Fruit fly (Drosophila melanogaster): Measurements from ENCODE around the gene CG14218.

The CG14218 gene

dm6 chrX:19581881-19582280, at the start of gene CG14218:
TSS of gene CG14218 (minus strand) at chrX:19581981.
- no peak for TF ChIP-seq CTCF (optimal IDR thresholded peaks at IDR 0.05)
- no peak for TF ChIP-seq CG8478 (optimal IDR thresholded peaks at IDR 0.05)

DNA sequence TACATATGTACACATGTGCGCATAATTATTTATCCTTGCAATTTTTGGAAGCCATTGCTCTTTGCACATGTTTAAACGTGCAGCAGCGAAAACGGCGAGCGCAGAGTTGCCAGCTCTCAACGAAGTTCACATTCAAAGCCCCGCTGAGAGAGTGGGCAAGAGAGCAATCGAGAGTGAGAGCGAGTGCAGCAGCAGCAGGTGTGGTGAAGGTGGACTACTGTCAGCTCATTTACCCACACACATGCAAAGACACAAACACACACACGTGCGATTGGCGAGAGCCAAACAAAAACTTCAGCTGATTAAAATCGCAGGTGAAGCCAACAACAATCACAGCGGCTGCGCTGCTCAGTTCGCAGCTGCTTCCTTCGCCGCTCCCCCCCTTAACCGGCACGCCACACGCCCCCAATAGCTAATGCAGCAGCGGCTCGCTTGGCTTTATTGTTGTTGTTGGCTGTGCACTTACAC, 49.6 kb upstream of the CG14218 start:
- TF ChIP-seq CTCF (optimal IDR thresholded peaks at IDR 0.05): no peak
- TF ChIP-seq CG8478 (optimal IDR thresholded peaks at IDR 0.05): no peak

DNA sequence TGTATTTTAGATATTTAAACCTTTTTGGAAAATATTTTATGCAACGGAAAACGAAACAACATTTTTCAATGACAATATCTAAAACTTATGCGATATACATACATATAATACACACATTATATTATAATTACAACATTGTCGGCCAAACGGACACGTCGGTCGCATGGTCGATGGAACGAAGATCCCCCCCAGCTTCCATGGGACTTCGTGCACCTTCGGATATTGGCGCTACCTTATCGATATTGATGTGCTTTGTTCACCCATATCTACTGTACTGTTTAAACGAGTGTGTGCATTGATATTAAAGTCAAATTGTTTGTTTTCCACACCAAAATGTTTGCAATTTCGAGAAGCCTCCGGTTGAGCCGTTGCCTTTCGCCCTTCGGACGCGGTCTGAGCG, 43.6 kb upstream of the CG14218 start, which contains the start of gene CG14212:
Gene CG14212 (plus strand): TSS at position 301 of the 400 bp plus-strand sequence.
- no peak for TF ChIP-seq CTCF (optimal IDR thresholded peaks at IDR 0.05)
- no peak for TF ChIP-seq CG8478 (optimal IDR thresholded peaks at IDR 0.05)

- TF ChIP-seq CG8478 (optimal IDR thresholded peaks at IDR 0.05): no peak
- TF ChIP-seq CTCF (optimal IDR thresholded peaks at IDR 0.05): no peak
Measured at dm6 chrX:19622924-19623323, 41.1 kb upstream of the CG14218 start, which contains the start of the genes Naa20A and MKP-4. TSS of gene Naa20A (minus strand) at chrX:19623074. TSS of gene MKP-4 (plus strand) at chrX:19623114.

dm6 chrX:19621145-19621544, 39.4 kb upstream of the CG14218 start, which contains the start of gene CG14221:
TSS of gene CG14221 (minus strand) at chrX:19621245.
- no peak for TF ChIP-seq CTCF (optimal IDR thresholded peaks at IDR 0.05)
- TF ChIP-seq CG8478 (optimal IDR thresholded peaks at IDR 0.05): no peak

- TF ChIP-seq CTCF (optimal IDR thresholded peaks at IDR 0.05): no peak
- TF ChIP-seq CG8478 (optimal IDR thresholded peaks at IDR 0.05): no peak
Measured at dm6 chrX:19618183-19618740, 36.5 kb upstream of the CG14218 start, which contains the start of the genes Pstk and Tim9b. TSS of gene Pstk (minus strand) at chrX:19618537. TSS of gene Tim9b (minus strand) at chrX:19618537.

dm6 chrX:19615990-19616663, 34.3 kb upstream of the CG14218 start, which contains the start of gene CG14210:
TSS of gene CG14210 (plus strand) at chrX:19616196.
- TF ChIP-seq CTCF (optimal IDR thresholded peaks at IDR 0.05): no peak
- no peak for TF ChIP-seq CG8478 (optimal IDR thresholded peaks at IDR 0.05)

DNA sequence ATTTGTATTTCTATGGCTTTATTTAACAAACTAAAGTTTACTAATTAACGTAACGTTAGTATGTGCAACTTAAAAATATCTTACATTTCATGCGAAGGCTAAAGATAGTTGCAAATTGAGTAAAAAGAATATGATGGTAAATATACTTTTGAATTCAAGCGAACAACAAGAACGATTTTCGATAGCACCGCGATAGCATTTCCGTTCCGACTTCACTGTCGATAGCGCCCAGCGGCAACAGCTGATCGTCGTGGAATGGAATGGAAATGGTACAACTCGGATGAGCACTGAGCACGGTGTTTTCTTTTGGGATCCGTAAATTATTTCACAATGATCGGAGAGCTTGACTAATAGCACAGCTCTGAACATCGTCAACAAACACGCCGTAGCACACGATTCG, 31.7 kb upstream of the CG14218 start:
- no peak for TF ChIP-seq CG8478 (optimal IDR thresholded peaks at IDR 0.05)
- no peak for TF ChIP-seq CTCF (optimal IDR thresholded peaks at IDR 0.05)

- TF ChIP-seq CG8478 (optimal IDR thresholded peaks at IDR 0.05) (no peak), CTCF (optimal IDR thresholded peaks at IDR 0.05) (no peak)
Measured at dm6 chrX:19611226-19611625, 29.4 kb upstream of the CG14218 start, which contains the start of the genes Shawn and Tyler. TSS of gene Shawn (plus strand) at chrX:19611526. TSS of gene Tyler (plus strand) at chrX:19611526.

DNA sequence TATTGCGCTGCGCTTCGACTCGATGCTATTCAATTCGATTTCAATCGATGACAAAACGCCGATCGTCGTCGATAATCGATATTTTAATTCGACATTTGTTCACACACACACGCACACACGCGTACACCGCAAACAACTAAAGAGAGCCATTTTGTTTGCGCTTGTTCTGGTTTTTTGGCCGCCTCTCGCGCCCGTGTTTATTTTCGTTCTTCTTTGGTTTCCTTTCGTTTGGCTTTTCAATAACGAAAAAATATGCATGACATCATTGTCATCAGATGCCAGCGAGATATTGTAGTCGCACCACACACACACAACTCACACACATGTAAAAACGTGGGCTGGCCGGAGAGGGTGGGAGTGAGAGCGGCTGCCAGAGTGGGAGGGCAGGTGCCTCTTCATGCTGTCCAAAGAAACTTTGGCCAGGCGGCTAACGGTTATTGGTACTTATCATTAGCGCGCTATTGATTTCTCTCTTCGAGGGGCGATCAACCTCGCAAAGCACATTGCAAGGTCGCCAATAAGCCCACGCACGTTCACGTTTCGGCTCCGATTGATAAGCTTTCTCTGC, 26.3 kb upstream of the CG14218 start:
- TF ChIP-seq CTCF (optimal IDR thresholded peaks at IDR 0.05) (no peak), CG8478 (optimal IDR thresholded peaks at IDR 0.05) (no peak)

dm6 chrX:19606971-19607370, 25.2 kb upstream of the CG14218 start:
- TF ChIP-seq CTCF (optimal IDR thresholded peaks at IDR 0.05) (no peak), CG8478 (optimal IDR thresholded peaks at IDR 0.05) (no peak)

DNA sequence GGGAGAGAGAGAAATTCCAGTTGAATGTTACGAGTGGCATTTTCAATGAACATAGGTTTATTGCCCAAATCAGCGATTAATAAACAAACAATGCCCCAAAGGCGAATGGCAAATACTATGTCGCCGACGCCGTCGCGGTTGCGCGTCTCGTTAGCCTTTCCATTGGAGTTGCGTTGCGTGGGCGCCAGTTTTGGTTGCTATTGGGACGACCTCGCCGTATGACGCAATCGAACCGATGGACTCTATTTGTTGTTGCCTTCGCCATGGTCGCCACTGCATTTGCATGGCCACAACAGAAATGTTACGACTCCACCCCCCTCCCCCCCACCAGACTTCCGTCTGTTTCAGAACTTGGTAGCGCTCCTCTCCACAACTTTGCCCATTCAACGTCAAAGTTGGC, 24.8 kb upstream of the CG14218 start:
- no peak for TF ChIP-seq CG8478 (optimal IDR thresholded peaks at IDR 0.05)

DNA sequence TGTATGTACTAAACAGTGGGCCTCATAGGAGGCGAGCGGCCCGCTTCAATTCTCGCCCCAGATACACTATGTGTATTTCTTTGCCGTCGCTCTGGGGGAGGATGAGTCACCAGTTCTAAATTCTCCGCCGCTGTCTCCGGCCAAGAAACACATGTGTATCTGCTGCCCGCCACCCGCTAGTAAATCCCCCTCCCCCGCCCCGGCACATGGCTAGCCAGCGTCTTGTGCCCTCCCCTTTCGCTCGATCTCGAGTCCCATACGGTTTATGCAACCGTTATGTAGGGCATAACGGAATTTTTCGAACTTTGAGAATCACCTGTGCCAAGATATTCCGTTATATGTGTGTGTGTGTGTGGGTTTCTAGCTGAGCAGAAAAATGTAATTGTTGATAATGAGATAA, 24.1 kb upstream of the CG14218 start:
- no peak for TF ChIP-seq CTCF (optimal IDR thresholded peaks at IDR 0.05)

- TF ChIP-seq CG8478 (optimal IDR thresholded peaks at IDR 0.05) (no peak), CTCF (optimal IDR thresholded peaks at IDR 0.05) (no peak)
Measured at dm6 chrX:19604997-19605396, 23.2 kb upstream of the CG14218 start, which contains the start of gene CG14207. TSS of gene CG14207 (plus strand) at chrX:19605199.

- TF ChIP-seq CTCF (optimal IDR thresholded peaks at IDR 0.05): no peak
- TF ChIP-seq CG8478 (optimal IDR thresholded peaks at IDR 0.05): no peak
Measured at dm6 chrX:19603953-19604352, 22.2 kb upstream of the CG14218 start.

- no peak for TF ChIP-seq CTCF (optimal IDR thresholded peaks at IDR 0.05)
- no peak for TF ChIP-seq CG8478 (optimal IDR thresholded peaks at IDR 0.05)
Measured at dm6 chrX:19602483-19602882, 20.7 kb upstream of the CG14218 start.
